Fruit fly (Drosophila melanogaster) S2 (cell line): ENCODE results near the gene CG12883.

Experiments used
- CG8478 ChIP-seq: fragments of >200 bp; optimal IDR thresholded peaks from 2 replicates; lab custom pipeline; 2018
- CTCF ChIP-seq, 2 experiments: fragments of >200 bp; optimal IDR thresholded peaks; 2 replicates each; lab custom pipeline; 2018

DNA sequence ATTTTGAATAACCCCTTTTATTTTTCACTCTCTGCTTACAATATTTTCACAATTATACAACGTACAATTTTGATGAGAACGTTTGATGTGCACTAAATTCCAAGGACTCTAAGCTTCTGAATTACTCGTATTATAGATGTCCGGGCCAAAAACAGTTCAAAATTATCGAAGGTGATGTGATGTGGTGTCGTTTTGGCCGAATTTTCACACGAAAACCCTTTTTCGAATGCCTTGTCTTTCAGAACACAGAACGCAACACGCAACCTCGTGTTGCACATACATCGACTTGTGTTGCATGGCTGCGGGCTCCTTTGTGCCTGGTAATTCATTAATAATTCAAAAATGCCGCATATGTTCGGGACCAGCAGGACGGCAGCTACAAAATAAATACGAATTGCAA lies 8.9 kb downstream of the CG12883 start, which contains the start of gene CG31055:
- TF ChIP-seq CTCF (optimal IDR thresholded peaks at IDR 0.05; lab: Kevin White, UChicago) (no peak), CG8478 (lab: Kevin White, UChicago) (no peak)
